Fruit fly (Drosophila melanogaster) whole organism, embryonic: ENCODE measurements around the gene Ugt37B1.

ENCODE experiments used
- ATbp ChIP-seq: fragments of 200-800 bp; sonication (Bioruptor generic); optimal IDR thresholded peaks from 2 replicates; lab custom pipeline; 2017; ENCODE audit warnings: missing biosample characterization, mild to moderate bottlenecking, missing genetic modification characterization, missing genetic modification reagents
- Bgb ChIP-seq: fragments of 200-800 bp; sonication (Bioruptor generic); IDR thresholded peaks from 2 replicates; pipeline ENCODE4 v1.3.6; 2022; ENCODE audit warnings: missing biosample characterization, missing genetic modification characterization; ENCODE audit not compliant: partially characterized antibody
- BtbVII ChIP-seq: fragments of 200-800 bp; sonication (Bioruptor generic); optimal IDR thresholded peaks from 3 replicates; lab custom pipeline; 2017; ENCODE audit warnings: missing biosample characterization, mild to moderate bottlenecking, missing genetic modification characterization
- CG14860 ChIP-seq: fragments of 200-800 bp; sonication (Bioruptor generic); IDR thresholded peaks from 3 replicates; pipeline ENCODE4 v1.3.6; 2022; ENCODE audit warnings: missing biosample characterization, missing genetic modification characterization; ENCODE audit not compliant: partially characterized antibody
- CG31388 ChIP-seq: fragments of 200-800 bp; sonication (Bioruptor generic); optimal IDR thresholded peaks from 2 replicates; lab custom pipeline; 2016; ENCODE audit warnings: missing biosample characterization, missing genetic modification characterization
- CG34224 ChIP-seq: fragments of 200-800 bp; sonication (Bioruptor generic); IDR thresholded peaks from 3 replicates; pipeline ENCODE4 v1.3.6; 2022; ENCODE audit warnings: missing biosample characterization, missing genetic modification characterization; ENCODE audit not compliant: partially characterized antibody
- CG34376 ChIP-seq: fragments of 200-800 bp; sonication (Bioruptor generic); optimal IDR thresholded peaks from 2 replicates; lab custom pipeline; 2018; ENCODE audit warnings: missing biosample characterization, mild to moderate bottlenecking, missing genetic modification characterization
- CG3726 ChIP-seq: fragments of 200-800 bp; sonication (Bioruptor generic); IDR thresholded peaks from 3 replicates; pipeline ENCODE4, ENCODE4 v1.3.6; 2022; ENCODE audit warnings: missing biosample characterization, missing genetic modification characterization
- CG42726 ChIP-seq: fragments of 200-800 bp; sonication (Bioruptor generic); IDR thresholded peaks from 2 replicates; pipeline ENCODE4 v1.3.6; 2022; ENCODE audit warnings: missing biosample characterization, missing genetic modification characterization; ENCODE audit not compliant: partially characterized antibody
- CG4854 ChIP-seq: fragments of 200-800 bp; sonication (Bioruptor generic); optimal IDR thresholded peaks from 2 replicates; lab custom pipeline; 2016; ENCODE audit warnings: missing biosample characterization, missing genetic modification characterization, inconsistent platforms
- CG6791 ChIP-seq: fragments of 200-800 bp; sonication (Bioruptor generic); IDR thresholded peaks from 3 replicates; pipeline ENCODE4 v1.3.6; 2022; ENCODE audit warnings: missing biosample characterization, missing genetic modification characterization; ENCODE audit not compliant: partially characterized antibody
- CG7271 ChIP-seq: fragments of 200-800 bp; sonication (Bioruptor generic); optimal IDR thresholded peaks from 2 replicates; lab custom pipeline; 2018; ENCODE audit warnings: missing biosample characterization, mild to moderate bottlenecking, missing genetic modification characterization, moderate library complexity
- CG8290 ChIP-seq, 3 experiments: fragments of 200-800 bp; sonication (Bioruptor generic); optimal IDR thresholded peaks; 2 replicates each; lab custom pipeline; 2016 to 2019; ENCODE audit warnings: missing biosample characterization in 3 of 3, missing genetic modification characterization in 3 of 3, mild to moderate bottlenecking in 2 of 3, moderate library complexity in 1 of 3
- CTCF ChIP-seq: fragments of 200-800 bp; sonication (Bioruptor generic); optimal IDR thresholded peaks from 2 replicates; lab custom pipeline; 2017; ENCODE audit warnings: missing biosample characterization, mild to moderate bottlenecking, missing genetic modification characterization, moderate library complexity
- D19B ChIP-seq: fragments of 200-800 bp; sonication (Bioruptor generic); optimal IDR thresholded peaks from 2 replicates; lab custom pipeline; 2017; ENCODE audit warnings: missing biosample characterization, mild to moderate bottlenecking, missing genetic modification characterization
- Deaf1 ChIP-seq: fragments of 200-800 bp; optimal IDR thresholded peaks from 3 replicates; lab custom pipeline; 2019; ENCODE audit warnings: missing biosample characterization, mild to moderate bottlenecking, missing genetic modification characterization, moderate library complexity
- Ets65A ChIP-seq: fragments of 200-800 bp; sonication (Bioruptor generic); peaks from one replicate; lab custom pipeline; 2016; ENCODE audit warnings: missing biosample characterization, missing genetic modification characterization
- GATAe ChIP-seq: fragments of 200-800 bp; sonication (Bioruptor generic); conservative IDR thresholded peaks from 2 replicates; pipeline ENCODE4 v1.3.6; 2022; ENCODE audit warnings: missing biosample characterization, missing genetic modification characterization
- HLH54F ChIP-seq: fragments of 200-800 bp; sonication (Bioruptor generic); optimal IDR thresholded peaks from 3 replicates; lab custom pipeline; 2016; ENCODE audit warnings: missing biosample characterization, missing genetic modification characterization
- Hr78 ChIP-seq, 2 experiments: fragments of 200-800 bp in 1 of 2; fragments of >200 bp in 1 of 2; sonication (Bioruptor generic) in 1 of 2; optimal IDR thresholded peaks; 2 replicates each; lab custom pipeline; 2017 to 2019; ENCODE audit warnings: missing biosample characterization in 2 of 2, missing genetic modification characterization in 2 of 2, mild to moderate bottlenecking in 1 of 2, moderate library complexity in 1 of 2
- Med ChIP-seq: fragments of 200-800 bp; sonication (Bioruptor generic); peaks from one replicate; lab custom pipeline; 2016; ENCODE audit warnings: missing biosample characterization, missing genetic modification characterization, mild to moderate bottlenecking, inconsistent platforms, moderate library complexity
- Oaz ChIP-seq: fragments of 200-800 bp; sonication (Bioruptor generic); IDR thresholded peaks from 2 replicates; pipeline ENCODE4 v1.3.6; 2022; ENCODE audit warnings: missing biosample characterization, missing genetic modification characterization
- Pdp1 ChIP-seq, 2 experiments: fragments of 200-800 bp; sonication (Bioruptor generic); optimal IDR thresholded peaks; 3 replicates each; lab custom pipeline; 2016; ENCODE audit warnings: missing biosample characterization in 2 of 2, missing genetic modification characterization in 2 of 2, mild to moderate bottlenecking in 1 of 2, moderate library complexity in 1 of 2
- Sox102F ChIP-seq: fragments of 200-800 bp; sonication (Bioruptor generic); optimal IDR thresholded peaks from 2 replicates; lab custom pipeline; 2018; ENCODE audit warnings: missing biosample characterization, mild to moderate bottlenecking, missing genetic modification characterization, moderate library complexity
- ab ChIP-seq: fragments of 200-800 bp; sonication (Bioruptor generic); optimal IDR thresholded peaks from 2 replicates; lab custom pipeline; 2016; ENCODE audit warnings: missing biosample characterization, missing genetic modification characterization
- ash1 ChIP-seq: fragments of 200-800 bp; sonication (Bioruptor generic); optimal IDR thresholded peaks from 2 replicates; lab custom pipeline; 2018; ENCODE audit warnings: missing biosample characterization, mild to moderate bottlenecking, missing genetic modification characterization
- cad ChIP-seq: fragments of >200 bp; optimal IDR thresholded peaks from 2 replicates; lab custom pipeline; 2017; ENCODE audit warnings: missing biosample characterization, missing genetic modification characterization
- chinmo ChIP-seq: fragments of 200-800 bp; sonication (Bioruptor generic); IDR thresholded peaks from 4 replicates; pipeline ENCODE4 v1.3.6; 2022; ENCODE audit warnings: missing biosample characterization, missing genetic modification characterization; ENCODE audit not compliant: partially characterized antibody
- crol ChIP-seq: fragments of 200-800 bp; sonication (Bioruptor generic); IDR thresholded peaks from 2 replicates; pipeline ENCODE4 v1.3.6; 2022; ENCODE audit warnings: missing biosample characterization, missing genetic modification characterization
- dimm ChIP-seq: fragments of 200-800 bp; sonication (Bioruptor generic); IDR thresholded peaks from 2 replicates; pipeline ENCODE4 v1.3.6; 2022; ENCODE audit warnings: missing biosample characterization, missing genetic modification characterization
- dysf ChIP-seq: fragments of 200-800 bp; sonication (Bioruptor generic); IDR thresholded peaks from 3 replicates; pipeline ENCODE4 v1.3.6; 2022; ENCODE audit warnings: missing biosample characterization, missing genetic modification characterization
- exex ChIP-seq: fragments of 200-800 bp; sonication (Bioruptor generic); optimal IDR thresholded peaks from 4 replicates; lab custom pipeline; 2018; ENCODE audit warnings: missing biosample characterization, mild to moderate bottlenecking, missing genetic modification characterization, moderate library complexity
- hth ChIP-seq: fragments of >200 bp; optimal IDR thresholded peaks from 2 replicates; lab custom pipeline; 2017; ENCODE audit warnings: inconsistent platforms
- insv ChIP-seq, 2 experiments: fragments of 200-800 bp; sonication (Bioruptor generic); optimal IDR thresholded peaks; 3 replicates each; lab custom pipeline; 2016 to 2018; ENCODE audit warnings: missing biosample characterization in 2 of 2, missing genetic modification characterization in 2 of 2
- kni ChIP-seq: fragments of 200-800 bp; sonication (Bioruptor generic); optimal IDR thresholded peaks from 3 replicates; lab custom pipeline; 2017; ENCODE audit warnings: mild to moderate bottlenecking, missing biosample characterization, missing genetic modification reagents, missing genetic modification characterization
- lab ChIP-seq: fragments of 200-800 bp; sonication (Bioruptor generic); optimal IDR thresholded peaks from 3 replicates; lab custom pipeline; 2017; ENCODE audit warnings: missing biosample characterization, missing genetic modification characterization, mild to moderate bottlenecking, moderate library complexity, missing genetic modification reagents
- mirr ChIP-seq: fragments of 200-800 bp; sonication (Bioruptor generic); optimal IDR thresholded peaks from 3 replicates; lab custom pipeline; 2018; ENCODE audit warnings: missing biosample characterization, mild to moderate bottlenecking, missing genetic modification characterization
- pan ChIP-seq, 4 experiments: fragments of >200 bp in 3 of 4; fragments of 200-800 bp in 1 of 4; sonication (Bioruptor generic) in 1 of 4; optimal IDR thresholded peaks in 3 of 4; IDR thresholded peaks in 1 of 4; 2 replicates each; pipeline versions ENCODE4 v1.3.6 to Lab custom; 2017 to 2022; ENCODE audit warnings: missing biosample characterization in 2 of 4, missing genetic modification characterization in 2 of 4, mixed read lengths in 1 of 4
- sna ChIP-seq: fragments of 200-800 bp; sonication (Bioruptor generic); IDR thresholded peaks from 2 replicates; pipeline ENCODE4 v1.3.6; 2022; ENCODE audit warnings: missing biosample characterization, missing genetic modification characterization; ENCODE audit not compliant: partially characterized antibody
- so ChIP-seq: fragments of 200-800 bp; sonication (Bioruptor generic); IDR thresholded peaks from 3 replicates; pipeline ENCODE4 v1.3.6; 2022; ENCODE audit warnings: missing biosample characterization, missing genetic modification characterization
- sug ChIP-seq: fragments of 200-800 bp; optimal IDR thresholded peaks from 2 replicates; lab custom pipeline; 2019; ENCODE audit warnings: missing biosample characterization, mild to moderate bottlenecking, missing genetic modification characterization, moderate library complexity
- tll ChIP-seq, 2 experiments: fragments of 200-800 bp in 1 of 2; fragments of >200 bp in 1 of 2; sonication (Bioruptor generic) in 1 of 2; optimal IDR thresholded peaks; 2 replicates each; lab custom pipeline; 2017 to 2019; ENCODE audit warnings: missing biosample characterization in 2 of 2, missing genetic modification characterization in 2 of 2, mild to moderate bottlenecking in 1 of 2, moderate library complexity in 1 of 2
- unc-4 ChIP-seq: fragments of 200-800 bp; sonication (Bioruptor generic); IDR thresholded peaks from 2 replicates; pipeline ENCODE4 v1.3.6; 2022; ENCODE audit warnings: missing biosample characterization, missing genetic modification characterization; ENCODE audit not compliant: partially characterized antibody
- vnd ChIP-seq: fragments of 200-800 bp; sonication (Bioruptor generic); IDR thresholded peaks from 3 replicates; pipeline ENCODE4 v1.3.6; 2022; ENCODE audit warnings: missing biosample characterization, missing genetic modification characterization; ENCODE audit not compliant: partially characterized antibody
- yki ChIP-seq: fragments of >200 bp; optimal IDR thresholded peaks from 3 replicates; lab custom pipeline; 2018
- zen ChIP-seq: fragments of 200-800 bp; sonication (Bioruptor generic); optimal IDR thresholded peaks from 3 replicates; lab custom pipeline; 2018; ENCODE audit warnings: missing biosample characterization, mild to moderate bottlenecking, missing genetic modification characterization, moderate library complexity
- zen2 ChIP-seq: fragments of 200-800 bp; sonication (Bioruptor generic); IDR thresholded peaks from 3 replicates; pipeline ENCODE4 v1.3.6; 2022; ENCODE audit warnings: missing biosample characterization, missing genetic modification characterization; ENCODE audit not compliant: partially characterized antibody

The Ugt37B1 gene

dm6 chr2L:6253005-6253353 lies 28.1 kb downstream of the Ugt37B1 start, which contains the start of gene Ddr (continued):
- no peak for TF ChIP-seq unc-4
- TF ChIP-seq CG6791 (GFP tag; lab: Robert Waterston, UW), result peak; percentile 75
- TF ChIP-seq so, result no peak
- no peak for TF ChIP-seq CG8290 (GFP tag; optimal IDR thresholded peaks at IDR 0.05; lab: Kevin White, UChicago)
- peak in 1 of 2 experiments; percentile 36 for TF ChIP-seq CG8290 (tag; optimal IDR thresholded peaks at IDR 0.05; lab: Kevin White, UChicago)
- TF ChIP-seq CG34224 (GFP tag; lab: Robert Waterston, UW), result peak; percentile 65; the same call in 2 of the 3 replicates
- 0 out of 4 replicates have a peak, but pooled peaks have one; percentile 61 for TF ChIP-seq chinmo (GFP tag; lab: Robert Waterston, UW)
- TF ChIP-seq CG14860 (GFP tag; lab: Robert Waterston, UW), result peak; percentile 65
- peak; percentile 85; the same call in 2 of the 3 replicates for TF ChIP-seq zen2
- 0 out of 3 replicates have a peak, but pooled peaks have one; percentile 20 for TF ChIP-seq CG3726 (GFP tag; lab: Robert Waterston, UW)
- peak; percentile 58; the same call in 1 of the 2 replicates for TF ChIP-seq sna (GFP tag; lab: Robert Waterston, UW)
- TF ChIP-seq ab (GFP tag; lab: Kevin White, UChicago), result no peak
- no peak for TF ChIP-seq CG31388
- no peak for TF ChIP-seq insv (GFP tag; optimal IDR thresholded peaks at IDR 0.05; lab: Kevin White, UChicago)
- TF ChIP-seq Bgb, result peak; percentile 69
- TF ChIP-seq CG7271, result no peak
- no peak for TF ChIP-seq ash1 (GFP tag; lab: Kevin White, UChicago)
- TF ChIP-seq Oaz (GFP tag; lab: Robert Waterston, UW), result no peak

dm6 chr2L:6255488-6255887 lies 30.6 kb downstream of the Ugt37B1 start, which contains the start of gene AANATL2:
Gene AANATL2 (plus strand): TSS chr2L:6255859.
- peak; percentile 84 for TF ChIP-seq chinmo (GFP tag; lab: Robert Waterston, UW)
- TF ChIP-seq CG42726 (GFP tag; lab: Robert Waterston, UW), result 0 out of 2 replicates have a peak, but pooled peaks have one; percentile 23
- no peak for TF ChIP-seq CG8290 (GFP tag; optimal IDR thresholded peaks at IDR 0.05; lab: Kevin White, UChicago)
- peak in 1 of 2 experiments; percentile 30 for TF ChIP-seq CG8290 (tag; optimal IDR thresholded peaks at IDR 0.05; lab: Kevin White, UChicago)
- TF ChIP-seq lab (GFP tag; lab: Kevin White, UChicago), result peak; percentile 31
- TF ChIP-seq dimm (GFP tag; lab: Robert Waterston, UW), result no peak
- TF ChIP-seq crol, result peak; percentile 80
- TF ChIP-seq exex (tag; lab: Kevin White, UChicago), result peak; percentile 54
- no peak for TF ChIP-seq BtbVII
- peak in 1 of 2 experiments; percentile 1 for TF ChIP-seq Pdp1 (GFP tag; optimal IDR thresholded peaks at IDR 0.05; lab: Kevin White, UChicago)
- TF ChIP-seq CG34376, result peak; percentile 15
- no peak for TF ChIP-seq HLH54F
- TF ChIP-seq GATAe (GFP tag; lab: Robert Waterston, UW), result 0 out of 2 replicates have a peak, but pooled peaks have one; percentile 25
- peak in 1 of 2 experiments; percentile 11 for TF ChIP-seq Hr78 (GFP tag; optimal IDR thresholded peaks at IDR 0.05; lab: Kevin White, UChicago)
- peak; percentile 48 for TF ChIP-seq Deaf1
- TF ChIP-seq Sox102F (GFP tag; lab: Kevin White, UChicago), result no peak
- TF ChIP-seq sug (tag; lab: Kevin White, UChicago), result peak; percentile 73
- peak; percentile 8 for TF ChIP-seq mirr (GFP tag; lab: Kevin White, UChicago)

dm6 chr2L:6259629-6260028 lies 34.8 kb downstream of the Ugt37B1 start:
- TF ChIP-seq CTCF (GFP tag; lab: Kevin White, UChicago), result peak; percentile 39
- no peak for TF ChIP-seq D19B (GFP tag; lab: Kevin White, UChicago)
- TF ChIP-seq tll (GFP tag; optimal IDR thresholded peaks at IDR 0.05; lab: Kevin White, UChicago), result peak in 1 of 2 experiments; percentile 33
- TF ChIP-seq kni, result peak; percentile 52
- 0 out of 3 replicates have a peak, but pooled peaks have one; percentile 13 for TF ChIP-seq dysf
- peak; percentile 49 for TF ChIP-seq zen (tag; lab: Kevin White, UChicago)
- peak; percentile 13 for TF ChIP-seq Ets65A (GFP tag; lab: Kevin White, UChicago)
- TF ChIP-seq cad (GFP tag; lab: Kevin White, UChicago), result peak; percentile 16
- TF ChIP-seq pan (optimal IDR thresholded peaks at IDR 0.05; lab: Kevin White, UChicago), result peak in 1 of 2 experiments; percentile 40
- peak in 1 of 2 experiments; percentile 59 for TF ChIP-seq pan (GFP tag; optimal IDR thresholded peaks at IDR 0.05 in 1 of 2, IDR thresholded peaks at IDR 0.05 in 1 of 2)
- TF ChIP-seq hth, result peak; percentile 3
- TF ChIP-seq ATbp, result no peak
- peak; percentile 43 for TF ChIP-seq Med (GFP tag; lab: Kevin White, UChicago)
- TF ChIP-seq vnd, result no peak
- no peak for TF ChIP-seq yki (lab: Kevin White, UChicago)
- no peak for TF ChIP-seq CG4854
